Fruit fly (Drosophila melanogaster) whole organism, embryonic: ENCODE data around the gene UQCR-Q.
A peak's percentile ranks its signal among the peaks of the same experiment; 100 is the strongest.

Experiments
- ATbp ChIP-seq: fragments of 200-800 bp; sonication (Bioruptor generic); optimal IDR thresholded peaks from 2 replicates; lab custom pipeline; 2017; ENCODE audit warnings: missing biosample characterization, mild to moderate bottlenecking, missing genetic modification characterization, missing genetic modification reagents
- Atf6 ChIP-seq: fragments of 200-800 bp; sonication (Bioruptor generic); IDR thresholded peaks from 2 replicates; pipeline ENCODE4 v1.3.6; 2022; ENCODE audit warnings: missing biosample characterization, missing genetic modification characterization
- CG12155 ChIP-seq: fragments of 200-800 bp; sonication (Bioruptor generic); optimal IDR thresholded peaks from 3 replicates; lab custom pipeline; 2016; ENCODE audit warnings: missing biosample characterization, missing genetic modification characterization
- CG12659 ChIP-seq: fragments of 200-800 bp; sonication (Bioruptor generic); optimal IDR thresholded peaks from 3 replicates; lab custom pipeline; 2017; ENCODE audit warnings: mild to moderate bottlenecking, missing biosample characterization, missing genetic modification reagents, missing genetic modification characterization
- CG13287 ChIP-seq: fragments of 200-800 bp; sonication (Bioruptor generic); IDR thresholded peaks from 2 replicates; pipeline ENCODE4 v1.3.6; 2022; ENCODE audit warnings: missing biosample characterization, missing genetic modification characterization; ENCODE audit not compliant: partially characterized antibody
- CG13894 ChIP-seq: fragments of 200-800 bp; sonication (Bioruptor generic); optimal IDR thresholded peaks from 3 replicates; lab custom pipeline; 2018; ENCODE audit warnings: missing biosample characterization, mild to moderate bottlenecking, missing genetic modification characterization, moderate library complexity
- CG14441 ChIP-seq: fragments of 200-800 bp; sonication (Bioruptor generic); IDR thresholded peaks from 2 replicates; pipeline ENCODE4 v1.3.6; 2022; ENCODE audit warnings: missing biosample characterization, missing genetic modification characterization
- CG1602 ChIP-seq: fragments of 200-800 bp; sonication (Bioruptor generic); optimal IDR thresholded peaks from 3 replicates; lab custom pipeline; 2016; ENCODE audit warnings: missing biosample characterization, missing genetic modification characterization
- CG17359 ChIP-seq: fragments of 200-800 bp; sonication (Bioruptor generic); optimal IDR thresholded peaks from 3 replicates; lab custom pipeline; 2018; ENCODE audit warnings: missing biosample characterization, mild to moderate bottlenecking, missing genetic modification characterization, moderate library complexity
- CG17802 ChIP-seq: fragments of 200-800 bp; sonication (Bioruptor generic); optimal IDR thresholded peaks from 2 replicates; lab custom pipeline; 2018; ENCODE audit warnings: missing biosample characterization, mild to moderate bottlenecking, missing genetic modification characterization, moderate library complexity
- CG18262 ChIP-seq: fragments of 200-800 bp; optimal IDR thresholded peaks from 3 replicates; lab custom pipeline; 2019; ENCODE audit warnings: missing biosample characterization, mild to moderate bottlenecking, missing genetic modification characterization, moderate library complexity
- CG18599 ChIP-seq: fragments of 200-800 bp; sonication (Bioruptor generic); optimal IDR thresholded peaks from 3 replicates; lab custom pipeline; 2017; ENCODE audit warnings: missing biosample characterization, missing genetic modification characterization, mild to moderate bottlenecking, moderate library complexity, missing genetic modification reagents
- CG18619 ChIP-seq: fragments of 200-800 bp; sonication (Bioruptor generic); optimal IDR thresholded peaks from 3 replicates; lab custom pipeline; 2017; ENCODE audit warnings: missing biosample characterization, mild to moderate bottlenecking, missing genetic modification characterization
- CG30403 ChIP-seq: fragments of 200-800 bp; sonication (Bioruptor generic); optimal IDR thresholded peaks from 3 replicates; lab custom pipeline; 2016; ENCODE audit warnings: missing biosample characterization, missing genetic modification characterization
- CG32772 ChIP-seq: fragments of 200-800 bp; sonication (Bioruptor generic); IDR thresholded peaks from 2 replicates; pipeline ENCODE4 v1.3.6; 2022; ENCODE audit warnings: missing biosample characterization, missing genetic modification characterization
- CG34376 ChIP-seq: fragments of 200-800 bp; sonication (Bioruptor generic); optimal IDR thresholded peaks from 2 replicates; lab custom pipeline; 2018; ENCODE audit warnings: missing biosample characterization, mild to moderate bottlenecking, missing genetic modification characterization
- CG5180 ChIP-seq: fragments of 200-800 bp; sonication (Bioruptor generic); optimal IDR thresholded peaks from 3 replicates; lab custom pipeline; 2017; ENCODE audit warnings: missing biosample characterization, missing genetic modification characterization, mild to moderate bottlenecking, moderate library complexity, missing genetic modification reagents
- CG7839 ChIP-seq: fragments of 200-800 bp; sonication (Bioruptor generic); optimal IDR thresholded peaks from 3 replicates; lab custom pipeline; 2018; ENCODE audit warnings: missing biosample characterization, mild to moderate bottlenecking, missing genetic modification characterization, moderate library complexity
- CG7987 ChIP-seq: fragments of 200-800 bp; sonication (Bioruptor generic); optimal IDR thresholded peaks from 2 replicates; lab custom pipeline; 2018; ENCODE audit warnings: missing biosample characterization, mild to moderate bottlenecking, missing genetic modification characterization, moderate library complexity
- Dfd ChIP-seq, 2 experiments: fragments of >200 bp; optimal IDR thresholded peaks; 2 replicates each; lab custom pipeline; 2017; ENCODE audit warnings: missing biosample characterization in 2 of 2, missing genetic modification characterization in 2 of 2
- Dip3 ChIP-seq: fragments of 200-800 bp; sonication (Bioruptor generic); optimal IDR thresholded peaks from 3 replicates; lab custom pipeline; 2016; ENCODE audit warnings: missing biosample characterization, missing genetic modification characterization
- Dref ChIP-seq: fragments of 200-800 bp; sonication (Bioruptor generic); IDR thresholded peaks from 2 replicates; pipeline ENCODE4 v1.3.6; 2022; ENCODE audit warnings: missing biosample characterization, missing genetic modification characterization
- GATAe ChIP-seq: fragments of 200-800 bp; sonication (Bioruptor generic); conservative IDR thresholded peaks from 2 replicates; pipeline ENCODE4 v1.3.6; 2022; ENCODE audit warnings: missing biosample characterization, missing genetic modification characterization
- Gsc ChIP-seq: fragments of 200-800 bp; sonication (Bioruptor generic); IDR thresholded peaks from 2 replicates; pipeline ENCODE4 v1.3.6; 2022; ENCODE audit warnings: missing biosample characterization, missing genetic modification characterization
- HLH3B ChIP-seq: fragments of 200-800 bp; sonication (Bioruptor generic); IDR thresholded peaks from 2 replicates; pipeline ENCODE4 v1.3.6; 2022; ENCODE audit warnings: missing biosample characterization, missing genetic modification characterization
- HmgZ ChIP-seq: fragments of 200-800 bp; sonication (Bioruptor generic); optimal IDR thresholded peaks from 2 replicates; lab custom pipeline; 2018; ENCODE audit warnings: missing biosample characterization, mild to moderate bottlenecking, missing genetic modification characterization
- Jarid2 ChIP-seq: fragments of 200-800 bp; sonication (Bioruptor generic); optimal IDR thresholded peaks from 3 replicates; lab custom pipeline; 2017; ENCODE audit warnings: mild to moderate bottlenecking, missing biosample characterization, missing genetic modification reagents, missing genetic modification characterization
- MESR4 ChIP-seq: fragments of 200-800 bp; sonication (Bioruptor generic); optimal IDR thresholded peaks from 2 replicates; lab custom pipeline; 2018; ENCODE audit warnings: missing biosample characterization, mild to moderate bottlenecking, missing genetic modification characterization, moderate library complexity
- Med ChIP-seq: fragments of 200-800 bp; sonication (Bioruptor generic); peaks from one replicate; lab custom pipeline; 2016; ENCODE audit warnings: missing biosample characterization, missing genetic modification characterization, mild to moderate bottlenecking, inconsistent platforms, moderate library complexity
- Neu2 ChIP-seq: fragments of 200-800 bp; sonication (Bioruptor generic); optimal IDR thresholded peaks from 3 replicates; lab custom pipeline; 2016; ENCODE audit warnings: missing biosample characterization, missing genetic modification characterization, borderline replicate concordance
- Rfx ChIP-seq: fragments of 200-800 bp; sonication (Bioruptor generic); IDR thresholded peaks from 2 replicates; pipeline ENCODE4 v1.3.6; 2022; ENCODE audit warnings: missing biosample characterization, missing genetic modification characterization
- Scr ChIP-seq: fragments of 200-800 bp; sonication (Bioruptor generic); IDR thresholded peaks from 2 replicates; pipeline ENCODE4 v1.3.6; 2022; ENCODE audit warnings: missing biosample characterization, missing genetic modification characterization; ENCODE audit not compliant: partially characterized antibody
- Spps ChIP-seq: fragments of 200-800 bp; sonication (Bioruptor generic); optimal IDR thresholded peaks from 2 replicates; lab custom pipeline; 2018; ENCODE audit warnings: missing biosample characterization, mild to moderate bottlenecking, missing genetic modification characterization
- amos ChIP-seq: fragments of 200-800 bp; sonication (Bioruptor generic); IDR thresholded peaks from 2 replicates; pipeline ENCODE4 v1.3.6; 2022; ENCODE audit warnings: missing biosample characterization, missing genetic modification characterization; ENCODE audit not compliant: partially characterized antibody
- ato ChIP-seq: fragments of 200-800 bp; sonication (Bioruptor generic); IDR thresholded peaks from 2 replicates; pipeline ENCODE4 v1.3.6; 2022; ENCODE audit warnings: missing biosample characterization, missing genetic modification characterization; ENCODE audit not compliant: partially characterized antibody
- cato ChIP-seq: fragments of 200-800 bp; sonication (Bioruptor generic); optimal IDR thresholded peaks from 2 replicates; lab custom pipeline; 2016; ENCODE audit warnings: missing biosample characterization, missing genetic modification characterization, borderline replicate concordance
- chinmo ChIP-seq: fragments of 200-800 bp; sonication (Bioruptor generic); IDR thresholded peaks from 4 replicates; pipeline ENCODE4 v1.3.6; 2022; ENCODE audit warnings: missing biosample characterization, missing genetic modification characterization; ENCODE audit not compliant: partially characterized antibody
- grn ChIP-seq: fragments of 200-800 bp; sonication (Bioruptor generic); optimal IDR thresholded peaks from 3 replicates; lab custom pipeline; 2017; ENCODE audit warnings: missing biosample characterization, missing genetic modification characterization
- gt ChIP-seq: fragments of 200-800 bp; sonication (Bioruptor generic); IDR thresholded peaks from 2 replicates; pipeline ENCODE4 v1.3.6; 2022; ENCODE audit warnings: missing biosample characterization, missing genetic modification characterization
- h ChIP-seq: fragments of >200 bp; optimal IDR thresholded peaks from 2 replicates; lab custom pipeline; 2017
- her ChIP-seq: fragments of 200-800 bp; sonication (Bioruptor generic); optimal IDR thresholded peaks from 2 replicates; lab custom pipeline; 2016; ENCODE audit warnings: missing biosample characterization, missing genetic modification characterization
- hkb ChIP-seq, 2 experiments: fragments of 200-800 bp in 1 of 2; fragments of >200 bp in 1 of 2; sonication (Bioruptor generic) in 1 of 2; IDR thresholded peaks in 1 of 2; optimal IDR thresholded peaks in 1 of 2; 2 replicates each; pipeline versions ENCODE4 v1.3.6 to Lab custom; 2017 to 2022; ENCODE audit warnings: missing biosample characterization in 1 of 2, missing genetic modification characterization in 1 of 2
- lab ChIP-seq: fragments of 200-800 bp; sonication (Bioruptor generic); optimal IDR thresholded peaks from 3 replicates; lab custom pipeline; 2017; ENCODE audit warnings: missing biosample characterization, missing genetic modification characterization, mild to moderate bottlenecking, moderate library complexity, missing genetic modification reagents
- lbe ChIP-seq: fragments of 200-800 bp; sonication (Bioruptor generic); optimal IDR thresholded peaks from 2 replicates; lab custom pipeline; 2016; ENCODE audit warnings: missing biosample characterization, mild to moderate bottlenecking, missing genetic modification characterization
- oc ChIP-seq: fragments of 200-800 bp; sonication (Bioruptor generic); optimal IDR thresholded peaks from 2 replicates; lab custom pipeline; 2018; ENCODE audit warnings: missing biosample characterization, mild to moderate bottlenecking, missing genetic modification characterization, moderate library complexity
- pros ChIP-seq: fragments of 200-800 bp; sonication (Bioruptor generic); optimal IDR thresholded peaks from 3 replicates; lab custom pipeline; 2019; ENCODE audit warnings: missing biosample characterization, mild to moderate bottlenecking, missing genetic modification characterization, moderate library complexity
- psq ChIP-seq: fragments of 200-800 bp; sonication (Bioruptor generic); optimal IDR thresholded peaks from 2 replicates; lab custom pipeline; 2017; ENCODE audit warnings: missing biosample characterization, missing genetic modification characterization
- repo ChIP-seq: fragments of 200-800 bp; sonication (Bioruptor generic); optimal IDR thresholded peaks from 2 replicates; lab custom pipeline; 2016; ENCODE audit warnings: missing biosample characterization, missing genetic modification characterization
- rib ChIP-seq: fragments of 200-800 bp; sonication (Bioruptor generic); IDR thresholded peaks from 2 replicates; pipeline ENCODE4 v1.3.6; 2022; ENCODE audit warnings: missing biosample characterization, missing genetic modification characterization
- stc ChIP-seq: fragments of 200-800 bp; sonication (Bioruptor generic); IDR thresholded peaks from 2 replicates; pipeline ENCODE4 v1.3.6; 2022; ENCODE audit warnings: missing biosample characterization, missing genetic modification characterization
- ttk ChIP-seq: fragments of 200-800 bp; sonication (Bioruptor generic); IDR thresholded peaks from 2 replicates; pipeline ENCODE4 v2.1.2; 2022; ENCODE audit warnings: missing biosample characterization, missing genetic modification characterization

Gene UQCR-Q

DNA sequence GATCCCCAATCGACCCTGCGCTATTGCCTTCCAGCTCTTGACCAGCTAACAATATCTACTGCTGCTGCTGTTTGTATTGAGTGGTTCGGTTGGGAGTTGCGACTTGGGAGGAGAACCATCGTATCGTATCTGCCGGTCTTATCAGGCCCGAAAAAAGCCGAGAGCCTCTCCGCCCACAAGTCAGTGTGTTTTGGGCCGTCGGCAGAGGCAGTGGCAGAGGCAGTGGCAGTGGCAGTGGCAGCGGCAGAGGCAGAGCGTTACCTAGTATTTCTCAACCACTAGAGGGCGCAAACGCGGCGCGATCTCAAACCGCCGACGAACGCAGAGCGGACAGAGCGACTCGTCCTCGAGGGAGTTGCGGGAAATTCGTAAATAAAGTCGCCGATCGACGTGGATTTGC is 4.5 kb upstream of the UQCR-Q start, which contains the start of gene SecCl:
SecCl (plus strand) TSS at position 18 of the 400 bp plus-strand sequence.
- TF ChIP-seq CG12659 (no peak), ato (GFP tag; lab: Robert Waterston, UW) (no peak), cato (GFP tag; lab: Kevin White, UChicago) (no peak), CG32772 (GFP tag; lab: Robert Waterston, UW) (no peak), CG1602 (no peak), h (no peak), CG30403 (no peak), Atf6 (GFP tag; lab: Robert Waterston, UW) (no peak), lbe (GFP tag; lab: Kevin White, UChicago) (no peak), amos (GFP tag; lab: Robert Waterston, UW) (no peak; the same call in 1 of the 2 replicates), CG18262 (no peak), lab (GFP tag; lab: Kevin White, UChicago) (peak; percentile 23), CG14441 (GFP tag; lab: Robert Waterston, UW) (no peak), CG12155 (no peak), stc (no peak), hkb (optimal IDR thresholded peaks at IDR 0.05; lab: Kevin White, UChicago) (no peak), hkb (GFP tag; IDR thresholded peaks at IDR 0.05; lab: Robert Waterston, UW) (no peak), CG13894 (tag; lab: Kevin White, UChicago) (peak; percentile 90), CG18619 (GFP tag; lab: Kevin White, UChicago) (no peak), Jarid2 (GFP tag; lab: Kevin White, UChicago) (no peak), her (GFP tag; lab: Kevin White, UChicago) (no peak), ATbp (GFP tag; lab: Kevin White, UChicago) (no peak), Gsc (GFP tag; lab: Robert Waterston, UW) (no peak), Dref (GFP tag; lab: Robert Waterston, UW) (no peak), CG17802 (tag; lab: Kevin White, UChicago) (no peak), gt (GFP tag; lab: Robert Waterston, UW) (no peak), CG13287 (no peak), HmgZ (tag; lab: Kevin White, UChicago) (peak; percentile 60), Dfd (GFP tag; optimal IDR thresholded peaks at IDR 0.05; lab: Kevin White, UChicago) (no peak), grn (peak; percentile 54), MESR4 (GFP tag; lab: Kevin White, UChicago) (no peak), Spps (tag; lab: Kevin White, UChicago) (no peak), CG7987 (GFP tag; lab: Kevin White, UChicago) (no peak), Neu2 (GFP tag; lab: Kevin White, UChicago) (no peak), Rfx (GFP tag; lab: Robert Waterston, UW) (0 out of 2 replicates have a peak, but pooled peaks have one; percentile 14), HLH3B (GFP tag; lab: Robert Waterston, UW) (no peak), Med (GFP tag; lab: Kevin White, UChicago) (peak; percentile 62), pros (GFP tag; lab: Kevin White, UChicago) (no peak), CG5180 (GFP tag; lab: Kevin White, UChicago) (peak; percentile 87), CG17359 (tag; lab: Kevin White, UChicago) (no peak), CG18599 (GFP tag; lab: Kevin White, UChicago) (peak; percentile 23), CG7839 (no peak), Dip3 (no peak), chinmo (GFP tag; lab: Robert Waterston, UW) (no peak), oc (tag; lab: Kevin White, UChicago) (no peak), repo (no peak), ttk (no peak), rib (no peak), GATAe (GFP tag; lab: Robert Waterston, UW) (peak; percentile 53), psq (GFP tag; lab: Kevin White, UChicago) (no peak), Scr (GFP tag; lab: Robert Waterston, UW) (no peak), CG34376 (GFP tag; lab: Kevin White, UChicago) (no peak)
